Fruit fly (Drosophila melanogaster): Measurements from ENCODE around the gene ppk28.

ppk28 gene

DNA sequence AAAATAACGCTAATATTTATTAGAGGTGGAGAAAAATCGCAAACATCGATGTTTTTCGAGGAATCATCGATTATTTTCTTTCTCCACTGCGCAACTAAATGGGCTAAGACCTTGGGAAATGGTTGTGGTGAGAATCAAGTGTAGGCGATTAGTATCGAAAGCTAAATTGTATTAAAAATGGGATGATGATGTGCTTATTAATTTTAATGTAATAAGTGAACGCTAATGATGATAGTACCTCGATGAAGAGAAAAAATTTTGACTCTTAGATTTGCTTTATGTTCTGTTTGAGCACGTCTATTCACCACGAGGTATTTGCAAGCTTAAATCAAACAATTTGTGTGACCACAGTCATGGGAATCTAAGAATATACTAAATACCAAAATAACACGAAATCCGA, 2.6 kb upstream of the ppk28 start, which contains the start of the genes Rai1 and CG13005 (continued):
- no peak for TF ChIP-seq CG15269 (tag; optimal IDR thresholded peaks at IDR 0.05)
- TF ChIP-seq CG15601 (tag; optimal IDR thresholded peaks at IDR 0.05), result no peak
- TF ChIP-seq Side (GFP tag; optimal IDR thresholded peaks at IDR 0.05), result no peak
- TF ChIP-seq TFAM (GFP tag; optimal IDR thresholded peaks at IDR 0.05), result no peak
- no peak for TF ChIP-seq rib (GFP tag; IDR thresholded peaks at IDR 0.05)
- TF ChIP-seq tna (GFP tag; IDR thresholded peaks at IDR 0.05; ENCODE audit: partially characterized antibody), result peak; percentile 73
- TF ChIP-seq CG14710 (tag; optimal IDR thresholded peaks at IDR 0.05), result peak; percentile 29
- no peak for TF ChIP-seq CG2678 (tag; optimal IDR thresholded peaks at IDR 0.05)
- no peak for TF ChIP-seq CG12299 (tag; optimal IDR thresholded peaks at IDR 0.05)
- TF ChIP-seq phol (tag; optimal IDR thresholded peaks at IDR 0.05), result peak; percentile 7
- TF ChIP-seq Rx (GFP tag; IDR thresholded peaks at IDR 0.05), result no peak
- TF ChIP-seq stwl (tag; optimal IDR thresholded peaks at IDR 0.05), result peak; percentile 57
- TF ChIP-seq sima (GFP tag; optimal IDR thresholded peaks at IDR 0.05), result no peak
- TF ChIP-seq dm (GFP tag; optimal IDR thresholded peaks at IDR 0.05), result no peak
- no peak for TF ChIP-seq cwo (GFP tag; optimal IDR thresholded peaks at IDR 0.05)
- TF ChIP-seq D19A (tag; optimal IDR thresholded peaks at IDR 0.05), result no peak
- TF ChIP-seq CG12219 (GFP tag; optimal IDR thresholded peaks at IDR 0.05), result no peak
- TF ChIP-seq caup (GFP tag; optimal IDR thresholded peaks at IDR 0.05; ENCODE audit: severe bottlenecking), result no peak
- TF ChIP-seq CG16815 (GFP tag; optimal IDR thresholded peaks at IDR 0.05), result no peak
- TF ChIP-seq CG15073 (GFP tag; optimal IDR thresholded peaks at IDR 0.05), result no peak
- no peak for TF ChIP-seq lbe (GFP tag; optimal IDR thresholded peaks at IDR 0.05)
- no peak for TF ChIP-seq wek (GFP tag; optimal IDR thresholded peaks at IDR 0.05)
- no peak for TF ChIP-seq CG7928 (GFP tag; optimal IDR thresholded peaks at IDR 0.05)
- no peak for TF ChIP-seq CG3726 (GFP tag; IDR thresholded peaks at IDR 0.05)
- no peak for TF ChIP-seq Ssrp (tag; optimal IDR thresholded peaks at IDR 0.05)
- TF ChIP-seq CG9817 (tag; optimal IDR thresholded peaks at IDR 0.05), result no peak
- TF ChIP-seq CG12071 (GFP tag; optimal IDR thresholded peaks at IDR 0.05), result no peak
- TF ChIP-seq row (GFP tag; IDR thresholded peaks at IDR 0.05), result 0 out of 3 replicates have a peak, but pooled peaks have one; percentile 33
- no peak for TF ChIP-seq ERR (GFP tag; optimal IDR thresholded peaks at IDR 0.05)
- TF ChIP-seq wdn (GFP tag; IDR thresholded peaks at IDR 0.05), result no peak
- TF ChIP-seq CG11456 (GFP tag; IDR thresholded peaks at IDR 0.05), result no peak
- no peak for TF ChIP-seq Usf (GFP tag; optimal IDR thresholded peaks at IDR 0.05)
- TF ChIP-seq CG34376 (GFP tag; optimal IDR thresholded peaks at IDR 0.05), result no peak
- TF ChIP-seq Hand (GFP tag; optimal IDR thresholded peaks at IDR 0.05), result no peak
- TF ChIP-seq CG7372 (GFP tag; IDR thresholded peaks at IDR 0.05), result no peak
- peak; percentile 26 for TF ChIP-seq Sin3A (optimal IDR thresholded peaks at IDR 0.05)
- no peak for TF ChIP-seq eve (GFP tag; optimal IDR thresholded peaks at IDR 0.05)
- no peak for TF ChIP-seq br (optimal IDR thresholded peaks at IDR 0.05)
- TF ChIP-seq gsb (GFP tag; IDR thresholded peaks at IDR 0.05), result no peak
- TF ChIP-seq Atf6 (GFP tag; IDR thresholded peaks at IDR 0.05), result no peak
- TF ChIP-seq cas (GFP tag; IDR thresholded peaks at IDR 0.05), result no peak
- no peak for TF ChIP-seq Abd-B (GFP tag; optimal IDR thresholded peaks at IDR 0.05)
- TF ChIP-seq CG11723 (GFP tag; optimal IDR thresholded peaks at IDR 0.05), result no peak
- TF ChIP-seq CG13123 (GFP tag; optimal IDR thresholded peaks at IDR 0.05), result no peak
- TF ChIP-seq Doc2 (GFP tag; IDR thresholded peaks at IDR 0.05), result no peak
- TF ChIP-seq CG16813 (GFP tag; IDR thresholded peaks at IDR 0.05; ENCODE audit: partially characterized antibody), result peak; percentile 80
- TF ChIP-seq gro (GFP tag; optimal IDR thresholded peaks at IDR 0.05), result peak; percentile 30
- peak; percentile 80 for TF ChIP-seq amos (GFP tag; IDR thresholded peaks at IDR 0.05; ENCODE audit: partially characterized antibody)
- TF ChIP-seq az2 (GFP tag; optimal IDR thresholded peaks at IDR 0.05), result no peak
- no peak for TF ChIP-seq CG4360 (GFP tag; IDR thresholded peaks at IDR 0.05)
- no peak for TF ChIP-seq Atf-2 (GFP tag; optimal IDR thresholded peaks at IDR 0.05)
- no peak for TF ChIP-seq CG9727 (GFP tag; optimal IDR thresholded peaks at IDR 0.05)

Measured in whole organism, embryonic.